Fruit fly (Drosophila melanogaster): ENCODE data around the gene CG8031.

CG8031 gene

DNA sequence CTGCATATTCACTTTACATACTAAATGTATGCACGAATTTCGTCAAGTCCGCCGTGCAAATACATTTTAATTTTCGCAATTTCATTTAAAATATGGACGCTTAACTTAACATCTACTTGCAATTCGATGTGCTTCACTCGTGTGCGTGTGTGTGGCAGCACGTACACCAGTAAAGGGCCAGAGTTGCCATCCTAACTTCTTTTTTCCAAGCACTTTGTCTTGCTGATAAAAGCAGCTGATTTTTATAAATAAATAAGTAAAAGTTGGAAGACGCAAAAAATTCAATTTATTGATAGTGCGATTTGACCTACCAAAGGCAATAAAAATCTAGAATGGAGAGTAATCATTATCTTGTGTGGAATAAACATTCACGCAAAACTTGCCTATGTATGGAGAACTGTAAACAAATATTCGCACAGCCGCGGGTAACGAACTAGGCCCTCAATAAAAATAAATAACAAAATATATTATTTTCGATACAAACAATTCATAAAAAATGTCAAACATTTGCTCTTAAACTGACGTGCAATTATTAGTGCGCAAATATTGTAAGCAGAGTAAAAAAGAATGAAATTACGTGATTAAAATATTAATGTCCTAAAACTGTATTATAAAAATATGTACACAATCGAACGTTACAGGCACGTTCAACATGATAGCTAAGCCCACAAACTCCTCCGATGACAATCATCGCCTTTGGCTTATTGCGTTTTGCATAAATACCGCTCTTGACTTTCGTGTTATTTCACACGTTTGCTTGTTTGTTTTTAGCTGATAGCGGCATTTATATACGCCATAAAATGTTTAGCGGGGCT lies 28.7 kb downstream of the CG8031 start (continued):
- TF ChIP-seq CG5180 (GFP tag; optimal IDR thresholded peaks at IDR 0.05) (peak; percentile 60), CG8290 (GFP tag; optimal IDR thresholded peaks at IDR 0.05) (no peak), CG8290 (tag; optimal IDR thresholded peaks at IDR 0.05) (peak in 1 of 2 experiments; percentile 60), CG6175 (GFP tag; IDR thresholded peaks at IDR 0.05) (no peak), gcm2 (GFP tag; optimal IDR thresholded peaks at IDR 0.05) (peak; percentile 72), otp (GFP tag; IDR thresholded peaks at IDR 0.05) (0 out of 3 replicates have a peak, but pooled peaks have one; percentile 25), disco-r (GFP tag; optimal IDR thresholded peaks at IDR 0.05) (peak; percentile 12), Asciz (GFP tag; optimal IDR thresholded peaks at IDR 0.05) (peak; percentile 42), cwo (GFP tag; optimal IDR thresholded peaks at IDR 0.05) (peak; percentile 71), her (GFP tag; optimal IDR thresholded peaks at IDR 0.05) (no peak), twi (tag; optimal IDR thresholded peaks at IDR 0.05) (peak; percentile 15), ewg (GFP tag; optimal IDR thresholded peaks at IDR 0.05) (peak; percentile 25), pnt (GFP tag; optimal IDR thresholded peaks at IDR 0.05) (no peak), Dp (GFP tag; optimal IDR thresholded peaks at IDR 0.05) (no peak), Hand (GFP tag; optimal IDR thresholded peaks at IDR 0.05) (peak; percentile 63), CG7556 (GFP tag; optimal IDR thresholded peaks at IDR 0.05) (peak; percentile 75), CG13287 (GFP tag; IDR thresholded peaks at IDR 0.05; ENCODE audit: partially characterized antibody) (peak; percentile 11; the same call in 1 of the 2 replicates), nerfin-2 (GFP tag; IDR thresholded peaks at IDR 0.05; ENCODE audit: partially characterized antibody) (no peak), CG15601 (tag; optimal IDR thresholded peaks at IDR 0.05) (peak; percentile 20), CG10565 (GFP tag; optimal IDR thresholded peaks at IDR 0.05) (peak; percentile 16), odd (GFP tag; optimal IDR thresholded peaks at IDR 0.05) (peak; percentile 55), chm (GFP tag; IDR thresholded peaks at IDR 0.05) (no peak), rib (GFP tag; IDR thresholded peaks at IDR 0.05) (peak; percentile 43; the same call in 1 of the 2 replicates), so (GFP tag; IDR thresholded peaks at IDR 0.05) (peak; percentile 86), Kr (GFP tag; optimal IDR thresholded peaks at IDR 0.05) (no peak), CG10366 (GFP tag; IDR thresholded peaks at IDR 0.05) (peak; percentile 67), Med (GFP tag) (peak; percentile 77), Ets65A (GFP tag) (peak; percentile 89), CG12236 (GFP tag; optimal IDR thresholded peaks at IDR 0.05) (peak; percentile 2), org-1 (GFP tag; optimal IDR thresholded peaks at IDR 0.05) (peak; percentile 43), bigmax (GFP tag; optimal IDR thresholded peaks at IDR 0.05) (no peak), CG17328 (GFP tag; IDR thresholded peaks at IDR 0.05) (peak; percentile 57; the same call in 1 of the 2 replicates), esg (GFP tag; conservative IDR thresholded peaks at IDR 0.05) (peak; percentile 75), ERR (GFP tag; optimal IDR thresholded peaks at IDR 0.05) (no peak), CG10543 (GFP tag; optimal IDR thresholded peaks at IDR 0.05) (peak; percentile 73), CG15011 (GFP tag; optimal IDR thresholded peaks at IDR 0.05) (peak; percentile 47), CG2116 (GFP tag; optimal IDR thresholded peaks at IDR 0.05) (no peak), pum (GFP tag; optimal IDR thresholded peaks at IDR 0.05) (no peak), CG14050 (GFP tag; IDR thresholded peaks at IDR 0.05) (peak; percentile 48; the same call in 1 of the 3 replicates), HLH54F (GFP tag; optimal IDR thresholded peaks at IDR 0.05) (no peak), CG11398 (GFP tag; optimal IDR thresholded peaks at IDR 0.05) (no peak), CG2120 (GFP tag; optimal IDR thresholded peaks at IDR 0.05) (peak; percentile 83), CG17568 (GFP tag; optimal IDR thresholded peaks at IDR 0.05) (peak; percentile 33), CG10654 (GFP tag; optimal IDR thresholded peaks at IDR 0.05) (peak; percentile 10), Myb (GFP tag; optimal IDR thresholded peaks at IDR 0.05) (no peak), CG9727 (GFP tag; optimal IDR thresholded peaks at IDR 0.05) (peak; percentile 76), CG9609 (GFP tag; optimal IDR thresholded peaks at IDR 0.05) (no peak), Xrp1 (GFP tag; IDR thresholded peaks at IDR 0.05) (peak; percentile 58; the same call in 1 of the 2 replicates), cato (GFP tag; optimal IDR thresholded peaks at IDR 0.05; ENCODE audit: borderline replicate concordance) (peak; percentile 43)
